Fruit fly (Drosophila melanogaster): ENCODE measurements around the gene PTPMT1.

The PTPMT1 gene

DNA sequence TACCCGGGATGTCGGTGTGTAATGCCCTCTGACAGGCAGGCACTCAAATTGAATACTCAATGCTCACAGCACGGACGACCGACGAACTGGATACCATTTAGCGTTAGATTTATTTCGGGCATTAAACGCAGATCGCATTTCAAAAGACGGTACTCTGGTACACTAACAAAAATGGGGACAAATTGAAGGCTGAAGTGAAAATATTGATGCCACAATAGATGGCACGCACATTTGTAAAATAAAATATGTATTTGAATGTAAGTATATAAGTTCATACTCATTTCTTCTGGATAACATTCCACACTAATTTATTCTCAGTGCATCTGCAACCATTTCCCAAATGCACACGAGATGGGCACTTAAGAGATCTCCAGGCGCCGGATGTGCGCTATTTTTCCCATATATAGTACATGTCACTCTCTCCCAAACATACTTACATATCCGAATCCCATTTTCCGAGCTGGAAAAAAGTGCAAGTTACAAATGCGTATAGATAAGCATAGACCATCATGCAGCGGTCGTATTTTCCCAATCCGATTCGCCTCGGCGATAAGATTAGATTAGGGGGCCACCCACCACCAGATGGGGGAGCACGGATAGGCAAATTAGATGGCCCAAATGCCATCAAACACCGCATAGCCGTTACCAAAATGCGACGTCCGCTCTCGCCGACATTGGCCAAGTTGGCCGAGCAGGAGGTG, 48.5 kb upstream of the PTPMT1 start, which contains the start of gene CG10301 (continued):
- TF ChIP-seq CG15269 (tag; optimal IDR thresholded peaks at IDR 0.05), result peak; percentile 41
- TF ChIP-seq ssp (GFP tag; IDR thresholded peaks at IDR 0.05), result peak; percentile 36; the same call in 1 of the 2 replicates
- TF ChIP-seq CG30020 (tag; optimal IDR thresholded peaks at IDR 0.05), result no peak
- TF ChIP-seq CG12104 (GFP tag; optimal IDR thresholded peaks at IDR 0.05), result no peak
- no peak for TF ChIP-seq br (optimal IDR thresholded peaks at IDR 0.05)
- TF ChIP-seq MTF-1 (GFP tag; optimal IDR thresholded peaks at IDR 0.05; ENCODE audit: borderline replicate concordance), result no peak
- TF ChIP-seq CG13775 (GFP tag; optimal IDR thresholded peaks at IDR 0.05), result peak; percentile 62
- peak; percentile 40 for TF ChIP-seq cato (GFP tag; optimal IDR thresholded peaks at IDR 0.05; ENCODE audit: borderline replicate concordance)
- TF ChIP-seq CG2129 (GFP tag; IDR thresholded peaks at IDR 0.05; ENCODE audit: partially characterized antibody), result no peak
- TF ChIP-seq ac (GFP tag; optimal IDR thresholded peaks at IDR 0.05), result peak; percentile 61
- no peak for TF ChIP-seq CG16813 (GFP tag; IDR thresholded peaks at IDR 0.05; ENCODE audit: partially characterized antibody)
- peak; percentile 34; the same call in 1 of the 2 replicates for TF ChIP-seq E2f2 (GFP tag; IDR thresholded peaks at IDR 0.05)
- no peak for TF ChIP-seq Nf-YA (GFP tag; IDR thresholded peaks at IDR 0.05)
- TF ChIP-seq h (optimal IDR thresholded peaks at IDR 0.05), result no peak
- no peak for TF ChIP-seq sima (GFP tag; optimal IDR thresholded peaks at IDR 0.05)
- no peak for TF ChIP-seq prd (optimal IDR thresholded peaks at IDR 0.05)
- TF ChIP-seq prd (GFP tag; IDR thresholded peaks at IDR 0.05), result peak; percentile 86
- no peak for TF ChIP-seq nerfin-2 (GFP tag; IDR thresholded peaks at IDR 0.05; ENCODE audit: partially characterized antibody)
- TF ChIP-seq Sox102F (GFP tag; optimal IDR thresholded peaks at IDR 0.05), result peak; percentile 70
- TF ChIP-seq CG8478 (optimal IDR thresholded peaks at IDR 0.05), result no peak
- TF ChIP-seq NK7.1 (GFP tag; optimal IDR thresholded peaks at IDR 0.05), result no peak
- peak; percentile 23; the same call in 1 of the 2 replicates for TF ChIP-seq Ada2b (GFP tag; IDR thresholded peaks at IDR 0.05)
- TF ChIP-seq vfl (GFP tag; optimal IDR thresholded peaks at IDR 0.05), result no peak
- 0 out of 2 replicates have a peak, but pooled peaks have one; percentile 31 for TF ChIP-seq gt (GFP tag; IDR thresholded peaks at IDR 0.05)
- no peak for TF ChIP-seq CG6791 (GFP tag; IDR thresholded peaks at IDR 0.05; ENCODE audit: partially characterized antibody)
- TF ChIP-seq croc (GFP tag; conservative IDR thresholded peaks at IDR 0.05), result peak; percentile 42; the same call in 1 of the 3 replicates
- TF ChIP-seq CG4404 (GFP tag; IDR thresholded peaks at IDR 0.05), result peak; percentile 84
- no peak for TF ChIP-seq fu2 (GFP tag; optimal IDR thresholded peaks at IDR 0.05)
- TF ChIP-seq jumu (GFP tag; optimal IDR thresholded peaks at IDR 0.05), result no peak
- peak; percentile 31; the same call in 1 of the 2 replicates for TF ChIP-seq sim (GFP tag; IDR thresholded peaks at IDR 0.05)
- peak; percentile 46; the same call in 1 of the 2 replicates for TF ChIP-seq CG1024 (GFP tag; IDR thresholded peaks at IDR 0.05)
- TF ChIP-seq CG31388 (GFP tag; optimal IDR thresholded peaks at IDR 0.05), result no peak
- TF ChIP-seq Hsf (GFP tag; optimal IDR thresholded peaks at IDR 0.05), result peak; percentile 68
- TF ChIP-seq CG18011 (GFP tag; optimal IDR thresholded peaks at IDR 0.05), result no peak
- TF ChIP-seq CG4360 (GFP tag; IDR thresholded peaks at IDR 0.05), result no peak
- TF ChIP-seq nmo (GFP tag; optimal IDR thresholded peaks at IDR 0.05), result peak; percentile 76
- no peak for TF ChIP-seq Hmr (GFP tag; optimal IDR thresholded peaks at IDR 0.05)
- peak; percentile 50; the same call in 1 of the 3 replicates for TF ChIP-seq CG11695 (GFP tag; IDR thresholded peaks at IDR 0.05)
- TF ChIP-seq chif (GFP tag; optimal IDR thresholded peaks at IDR 0.05), result peak; percentile 30 to 77
- peak; percentile 10 for TF ChIP-seq wek (GFP tag; optimal IDR thresholded peaks at IDR 0.05)
- TF ChIP-seq CG17328 (GFP tag; IDR thresholded peaks at IDR 0.05), result peak; percentile 81
- no peak for TF ChIP-seq CG4854 (GFP tag; optimal IDR thresholded peaks at IDR 0.05)
- TF ChIP-seq eve (GFP tag; optimal IDR thresholded peaks at IDR 0.05), result peak; percentile 63 to 67
- TF ChIP-seq zfh1 (GFP tag; IDR thresholded peaks at IDR 0.05), result peak; percentile 88
- TF ChIP-seq bbx (GFP tag; IDR thresholded peaks at IDR 0.05; ENCODE audit: partially characterized antibody), result no peak
- no peak for TF ChIP-seq ase (GFP tag; IDR thresholded peaks at IDR 0.05)
- TF ChIP-seq CG14860 (GFP tag; IDR thresholded peaks at IDR 0.05; ENCODE audit: partially characterized antibody), result no peak
- no peak for TF ChIP-seq CG10565 (GFP tag; optimal IDR thresholded peaks at IDR 0.05)
- no peak for TF ChIP-seq CG34376 (GFP tag; optimal IDR thresholded peaks at IDR 0.05)
- TF ChIP-seq Dp (GFP tag; optimal IDR thresholded peaks at IDR 0.05), result no peak
- no peak for TF ChIP-seq luna (GFP tag; optimal IDR thresholded peaks at IDR 0.05)
